Worm (Caenorhabditis elegans) whole organism, midembryonic: Measurements from ENCODE around the gene T28A8.5.

Experiments
- T22C8.4 ChIP-seq: fragments of 200-800 bp; sonication (Bioruptor generic); IDR thresholded peaks from 2 replicates; pipeline ENCODE4 v1.3.6; 2022; ENCODE audit warnings: missing genetic modification characterization, missing compliant biosample characterization
- cog-1 ChIP-seq: sonication (generic microtip); optimal IDR thresholded peaks from 2 replicates; lab custom pipeline; 2016; ENCODE audit warnings: missing genetic modification characterization, missing compliant biosample characterization
- flt-1 ChIP-seq: fragments of 200-800 bp; sonication (Bioruptor generic); IDR thresholded peaks from 2 replicates; pipeline ENCODE4 v1.3.6; 2022; ENCODE audit warnings: missing genetic modification characterization, missing compliant biosample characterization
- klf-2 ChIP-seq: fragments of 200-800 bp; sonication (Bioruptor generic); conservative IDR thresholded peaks from 2 replicates; pipeline ENCODE4 v1.3.6; 2022; ENCODE audit warnings: missing genetic modification reagents, missing genetic modification characterization, missing compliant biosample characterization
- med-1 ChIP-seq: sonication (generic microtip); optimal IDR thresholded peaks from 2 replicates; lab custom pipeline; 2017; ENCODE audit warnings: missing genetic modification characterization, mild to moderate bottlenecking, missing compliant biosample characterization, antibody characterized with exemption, missing genetic modification reagents; ENCODE audit not compliant: insufficient read depth
- ref-1 ChIP-seq: fragments of 200-800 bp; sonication (Bioruptor generic); conservative IDR thresholded peaks from 2 replicates; pipeline ENCODE4 v1.3.6; 2022; ENCODE audit warnings: missing genetic modification reagents, missing genetic modification characterization, missing compliant biosample characterization
- tab-1 ChIP-seq: fragments of 200-800 bp; sonication (Bioruptor generic); IDR thresholded peaks from 2 replicates; pipeline ENCODE4 v1.3.6; 2022; ENCODE audit warnings: missing genetic modification characterization, missing compliant biosample characterization
- ztf-23 ChIP-seq: fragments of 200-800 bp; sonication (Bioruptor generic); IDR thresholded peaks from 2 replicates; pipeline ENCODE4 v1.3.6; 2022; ENCODE audit warnings: missing genetic modification reagents, missing genetic modification characterization, missing compliant biosample characterization
- ztf-29 ChIP-seq: fragments of 200-800 bp; sonication (Bioruptor generic); IDR thresholded peaks from 2 replicates; pipeline ENCODE4 v1.3.6; 2022; ENCODE audit warnings: missing genetic modification reagents, missing genetic modification characterization, missing compliant biosample characterization

T28A8.5 gene

DNA sequence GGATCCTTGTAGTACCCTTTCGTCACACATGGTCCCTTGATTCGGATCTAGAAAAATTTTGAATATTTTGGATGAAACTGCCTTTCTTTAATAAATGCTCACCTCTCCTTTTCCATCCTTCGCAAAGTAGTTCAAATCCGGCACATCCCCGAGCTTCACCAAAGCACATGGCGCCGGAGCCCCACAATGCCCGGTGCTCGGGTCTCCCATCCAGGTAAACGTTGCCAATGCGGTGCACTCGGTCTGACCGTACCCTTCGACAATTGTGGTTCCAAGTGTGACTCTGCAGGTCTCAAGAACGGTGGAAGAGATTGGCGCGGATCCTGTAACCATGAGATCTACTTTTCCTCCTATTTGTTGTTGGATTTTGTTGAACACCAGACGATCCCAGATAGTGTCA lies 39.4 kb downstream of the T28A8.5 start:
- no peak for TF ChIP-seq tab-1 (GFP tag; lab: Robert Waterston, UW)
- TF ChIP-seq ztf-23 (GFP tag; lab: Robert Waterston, UW), result no peak
- TF ChIP-seq med-1, result no peak
- no peak for TF ChIP-seq T22C8.4 (GFP tag; lab: Robert Waterston, UW)
- no peak for TF ChIP-seq ref-1 (GFP tag; lab: Robert Waterston, UW)
- no peak for TF ChIP-seq cog-1
- TF ChIP-seq klf-2 (GFP tag; lab: Robert Waterston, UW), result no peak
- TF ChIP-seq flt-1 (GFP tag; lab: Robert Waterston, UW), result no peak
- no peak for TF ChIP-seq ztf-29 (GFP tag; lab: Robert Waterston, UW)

DNA sequence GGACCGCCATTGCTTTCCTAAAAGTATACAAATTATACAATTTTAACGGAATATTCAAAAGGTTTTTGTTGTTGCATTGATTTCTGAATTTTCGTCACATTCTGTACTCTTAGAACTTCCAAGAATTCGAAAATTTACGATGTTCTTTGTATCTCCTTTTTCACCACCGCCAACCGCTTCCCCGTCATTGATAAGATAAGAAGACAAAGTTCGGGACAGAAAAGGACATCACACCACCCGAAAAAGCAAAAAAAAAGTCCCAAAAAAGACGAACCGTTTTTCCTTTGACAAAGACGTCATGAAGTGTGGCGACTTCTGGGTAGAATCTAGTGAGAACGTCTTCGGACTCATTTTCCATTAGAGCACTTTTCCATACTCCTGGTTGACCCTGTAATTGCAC lies 41.0 kb downstream of the T28A8.5 start:
- TF ChIP-seq T22C8.4 (GFP tag; lab: Robert Waterston, UW), result no peak
- TF ChIP-seq klf-2 (GFP tag; lab: Robert Waterston, UW), result no peak
- TF ChIP-seq med-1, result no peak
- no peak for TF ChIP-seq ref-1 (GFP tag; lab: Robert Waterston, UW)
- TF ChIP-seq cog-1, result no peak
- no peak for TF ChIP-seq flt-1 (GFP tag; lab: Robert Waterston, UW)
- TF ChIP-seq ztf-29 (GFP tag; lab: Robert Waterston, UW), result no peak
- TF ChIP-seq ztf-23 (GFP tag; lab: Robert Waterston, UW), result no peak

DNA sequence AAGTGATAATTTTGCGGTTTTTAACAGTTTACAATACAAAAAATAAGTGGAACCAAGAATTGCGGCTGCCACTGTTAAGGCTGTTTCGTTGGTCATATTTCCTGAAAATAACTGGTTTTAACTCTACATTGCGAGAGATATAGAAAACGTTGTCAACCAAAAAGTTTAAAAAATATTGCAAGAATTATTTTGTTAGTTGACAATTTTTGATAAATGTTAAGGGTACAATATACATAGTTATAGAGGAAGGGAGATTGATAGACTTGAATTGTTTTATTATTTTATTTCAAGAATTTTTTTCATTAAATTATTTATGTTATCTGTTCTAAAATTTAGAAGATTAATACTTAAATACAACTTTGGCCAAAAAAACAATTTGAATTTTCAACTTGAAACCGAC lies 42.0 kb downstream of the T28A8.5 start, which contains the start of gene acs-5:
Gene acs-5, minus strand, starts transcription at position 101 of the 400 bp plus-strand sequence.
- TF ChIP-seq klf-2 (GFP tag; lab: Robert Waterston, UW), result no peak
- TF ChIP-seq med-1, result no peak
- no peak for TF ChIP-seq ztf-23 (GFP tag; lab: Robert Waterston, UW)
- TF ChIP-seq cog-1, result no peak
- no peak for TF ChIP-seq tab-1 (GFP tag; lab: Robert Waterston, UW)
- TF ChIP-seq ref-1 (GFP tag; lab: Robert Waterston, UW), result no peak
- TF ChIP-seq flt-1 (GFP tag; lab: Robert Waterston, UW), result no peak
- TF ChIP-seq ztf-29 (GFP tag; lab: Robert Waterston, UW), result no peak

DNA sequence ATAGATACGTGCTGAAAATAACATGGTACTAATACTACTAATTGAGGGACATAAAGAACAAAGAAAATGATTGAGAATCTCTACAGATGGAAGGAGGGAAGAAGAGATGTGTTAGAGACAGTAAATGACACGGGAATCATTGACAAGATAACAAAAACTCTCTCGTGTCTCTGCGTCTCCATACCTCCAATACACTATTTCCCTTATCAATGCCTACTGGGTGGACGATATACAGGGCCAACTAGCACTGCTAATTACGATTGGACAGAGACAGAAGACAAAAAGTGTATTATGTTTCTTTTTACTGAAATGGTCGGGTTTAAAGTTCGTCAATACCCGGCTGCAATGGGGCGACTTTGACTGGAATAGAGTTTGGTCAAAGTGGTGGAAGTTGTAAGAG lies 43.2 kb downstream of the T28A8.5 start:
- TF ChIP-seq ztf-29 (GFP tag; lab: Robert Waterston, UW), result no peak
- TF ChIP-seq tab-1 (GFP tag; lab: Robert Waterston, UW), result no peak
- TF ChIP-seq T22C8.4 (GFP tag; lab: Robert Waterston, UW), result no peak
- TF ChIP-seq ref-1 (GFP tag; lab: Robert Waterston, UW), result no peak
- no peak for TF ChIP-seq ztf-23 (GFP tag; lab: Robert Waterston, UW)
- no peak for TF ChIP-seq klf-2 (GFP tag; lab: Robert Waterston, UW)
- TF ChIP-seq med-1, result no peak
- no peak for TF ChIP-seq cog-1
- no peak for TF ChIP-seq flt-1 (GFP tag; lab: Robert Waterston, UW)

DNA sequence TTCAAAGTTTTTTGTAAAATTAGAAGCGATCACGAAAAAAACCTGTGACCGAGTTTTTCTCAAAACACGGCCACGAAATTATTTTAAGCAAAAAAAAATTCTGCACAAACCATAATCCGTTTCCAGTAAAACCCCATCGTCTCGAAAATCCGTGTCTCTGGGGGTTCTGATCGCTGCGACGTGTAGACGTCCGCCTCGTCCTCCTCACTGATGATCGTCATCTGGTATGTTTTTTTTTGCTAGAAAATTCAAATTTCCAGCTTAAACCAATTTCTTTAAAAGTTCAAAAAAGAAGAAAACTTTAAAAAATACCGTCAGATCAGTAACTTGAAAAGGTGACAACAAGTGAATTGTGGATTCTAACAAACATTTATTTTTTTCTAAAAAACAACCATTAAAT lies 45.1 kb downstream of the T28A8.5 start, which contains the start of gene Y76A2B.4:
Gene Y76A2B.4, minus strand, starts transcription at position 241 of the 400 bp plus-strand sequence.
- TF ChIP-seq ztf-29 (GFP tag; lab: Robert Waterston, UW) (no peak), T22C8.4 (GFP tag; lab: Robert Waterston, UW) (no peak), ztf-23 (GFP tag; lab: Robert Waterston, UW) (no peak)

DNA sequence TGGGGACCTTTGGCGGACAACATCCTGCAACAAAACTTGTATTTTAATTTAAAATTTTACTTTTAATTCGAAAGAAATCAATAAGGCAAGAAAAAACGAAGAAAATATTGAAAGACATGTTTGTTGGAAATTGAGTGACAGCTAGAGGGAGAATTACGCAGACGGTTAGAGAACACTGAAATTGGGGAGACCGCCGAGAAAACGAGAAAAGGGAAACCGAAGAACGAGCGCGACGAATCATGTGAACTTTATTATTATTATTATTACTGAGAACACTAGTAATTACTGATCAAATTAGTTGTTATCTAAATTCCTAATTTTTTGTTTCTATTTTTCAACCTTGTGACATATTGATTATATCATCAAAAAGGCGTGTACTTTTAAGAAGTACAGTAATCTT lies 47.6 kb downstream of the T28A8.5 start, which contains the start of gene mmad-1:
Gene mmad-1, minus strand, starts transcription at position 24 of the 400 bp plus-strand sequence.
- TF ChIP-seq cog-1 (peak; percentile 4), ztf-23 (GFP tag; lab: Robert Waterston, UW) (no peak)

DNA sequence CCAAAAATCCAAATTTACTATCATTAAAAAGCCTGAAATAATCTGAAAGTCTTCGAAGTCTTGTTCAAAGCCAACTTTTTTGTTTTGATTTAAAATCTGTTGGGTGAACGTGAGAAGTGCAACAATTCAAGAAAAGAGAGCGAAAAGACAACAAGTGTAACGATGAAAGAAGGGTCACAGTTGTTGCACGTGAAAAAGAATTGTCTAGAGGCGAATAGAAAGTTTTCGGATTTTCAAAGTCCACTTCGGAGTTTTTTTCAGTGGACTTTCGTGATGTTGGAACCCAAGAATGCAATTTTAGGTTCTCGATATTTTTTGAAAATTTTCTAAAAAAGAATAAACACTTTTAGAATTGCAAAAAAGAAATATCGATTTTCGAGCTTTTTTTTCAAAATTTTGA lies 48.5 kb downstream of the T28A8.5 start:
- no peak for TF ChIP-seq tab-1 (GFP tag; lab: Robert Waterston, UW)
- TF ChIP-seq ztf-29 (GFP tag; lab: Robert Waterston, UW), result no peak
- no peak for TF ChIP-seq med-1
- no peak for TF ChIP-seq T22C8.4 (GFP tag; lab: Robert Waterston, UW)
- no peak for TF ChIP-seq cog-1
- TF ChIP-seq klf-2 (GFP tag; lab: Robert Waterston, UW), result no peak
- TF ChIP-seq ref-1 (GFP tag; lab: Robert Waterston, UW), result no peak
- no peak for TF ChIP-seq ztf-23 (GFP tag; lab: Robert Waterston, UW)
- no peak for TF ChIP-seq flt-1 (GFP tag; lab: Robert Waterston, UW)
